Worm (Caenorhabditis elegans) whole organism, L1 larva: ENCODE results near the gene got-2.2.

Experiments
- blmp-1 ChIP-seq: fragments of 150-350 bp; optimal IDR thresholded peaks from 2 replicates; lab custom pipeline; 2014; ENCODE audit warnings: missing biosample characterization, missing genetic modification characterization
- ceh-82 ChIP-seq, 3 experiments: fragments of 150-350 bp in 1 of 3; sonication (generic microtip) in 2 of 3; optimal IDR thresholded peaks; 2 replicates each; lab custom pipeline; 2014 to 2017; ENCODE audit warnings: missing biosample characterization in 3 of 3, missing genetic modification characterization in 3 of 3
- ces-1 ChIP-seq: fragments of 150-350 bp; optimal IDR thresholded peaks from 2 replicates; lab custom pipeline; 2014; ENCODE audit warnings: missing biosample characterization, missing genetic modification reagents, missing genetic modification characterization
- dpl-1 ChIP-seq, 3 experiments: fragments of 150-350 bp in 2 of 3; sonication (generic microtip) in 1 of 3; optimal IDR thresholded peaks; 2 replicates each; lab custom pipeline; 2014 to 2017; ENCODE audit warnings: missing biosample characterization in 3 of 3, missing genetic modification characterization in 3 of 3, missing genetic modification reagents in 3 of 3
- dsc-1 ChIP-seq: sonication (generic microtip); optimal IDR thresholded peaks from 2 replicates; lab custom pipeline; 2016; ENCODE audit warnings: mild to moderate bottlenecking, missing genetic modification characterization, missing compliant biosample characterization
- efl-1 ChIP-seq, 4 experiments: fragments of 150-350 bp; optimal IDR thresholded peaks in 3 of 4; peaks in 1 of 4; 1 replicate in 1 of 4; 2 replicates in 3 of 4; lab custom pipeline; 2014; ENCODE audit warnings: missing biosample characterization in 2 of 4, missing genetic modification characterization in 2 of 4, missing genetic modification reagents in 2 of 4
- egl-27 ChIP-seq, 2 experiments: fragments of 150-350 bp in 1 of 2; sonication (generic microtip); optimal IDR thresholded peaks; 3 replicates each; lab custom pipeline; 2017 to 2018; ENCODE audit warnings: missing biosample characterization in 2 of 2, missing genetic modification characterization in 2 of 2, missing genetic modification reagents in 2 of 2
- elt-2 ChIP-seq: sonication (generic microtip); optimal IDR thresholded peaks from 2 replicates; lab custom pipeline; 2016; ENCODE audit warnings: missing genetic modification characterization, mild to moderate bottlenecking, inconsistent platforms, missing compliant biosample characterization, missing genetic modification reagents
- elt-3 ChIP-seq, 6 experiments: fragments of 150-350 bp in 1 of 6; sonication (generic microtip); optimal IDR thresholded peaks; 2 replicates each; lab custom pipeline; 2017 to 2018; ENCODE audit warnings: missing biosample characterization in 6 of 6, missing genetic modification characterization in 6 of 6, inconsistent platforms in 1 of 6
- fos-1 ChIP-seq: fragments of 150-350 bp; optimal IDR thresholded peaks from 2 replicates; lab custom pipeline; 2014; ENCODE audit warnings: missing biosample characterization, missing genetic modification characterization
- hlh-17 ChIP-seq: fragments of 200-800 bp; sonication (Bioruptor generic); optimal IDR thresholded peaks from 2 replicates; lab custom pipeline; 2018; ENCODE audit warnings: missing genetic modification characterization, mild to moderate bottlenecking, missing compliant biosample characterization, moderate library complexity, borderline replicate concordance
- hpl-2 ChIP-seq: fragments of 150-350 bp; optimal IDR thresholded peaks from 2 replicates; lab custom pipeline; 2014; ENCODE audit warnings: missing biosample characterization, missing genetic modification reagents, missing genetic modification characterization
- jun-1 ChIP-seq: fragments of 150-350 bp; optimal IDR thresholded peaks from 2 replicates; lab custom pipeline; 2014; ENCODE audit warnings: missing biosample characterization, missing genetic modification reagents, missing genetic modification characterization
- lin-14 ChIP-seq: fragments of 200-800 bp; sonication (Bioruptor generic); optimal IDR thresholded peaks from 2 replicates; lab custom pipeline; 2018; ENCODE audit warnings: mild to moderate bottlenecking, missing genetic modification characterization, moderate library complexity, missing compliant biosample characterization
- lin-35 ChIP-seq, 2 experiments: fragments of 150-350 bp; optimal IDR thresholded peaks; 2 replicates each; lab custom pipeline; 2014; ENCODE audit warnings: missing biosample characterization in 2 of 2, missing genetic modification characterization in 2 of 2, missing genetic modification reagents in 2 of 2
- lir-3 ChIP-seq: sonication (generic microtip); optimal IDR thresholded peaks from 2 replicates; lab custom pipeline; 2016; ENCODE audit warnings: mild to moderate bottlenecking, missing genetic modification characterization, moderate library complexity, missing compliant biosample characterization; ENCODE audit not compliant: poor library complexity
- lsy-2 ChIP-seq, 2 experiments: fragments of 150-350 bp; optimal IDR thresholded peaks; 2 replicates each; lab custom pipeline; 2014; ENCODE audit warnings: missing biosample characterization in 2 of 2, missing genetic modification characterization in 2 of 2
- mab-9 ChIP-seq: fragments of 200-800 bp; sonication (Bioruptor generic); IDR thresholded peaks from 2 replicates; pipeline ENCODE4 v1.3.6; 2022; ENCODE audit warnings: missing genetic modification reagents, missing genetic modification characterization, missing compliant biosample characterization
- mdl-1 ChIP-seq, 2 experiments: fragments of 150-350 bp; optimal IDR thresholded peaks; 2 replicates each; lab custom pipeline; 2014 to 2017; ENCODE audit warnings: missing biosample characterization in 2 of 2, missing genetic modification characterization in 2 of 2, inconsistent platforms in 1 of 2
- mep-1 ChIP-seq: fragments of 150-350 bp; optimal IDR thresholded peaks from 2 replicates; lab custom pipeline; 2014; ENCODE audit warnings: missing biosample characterization, missing genetic modification characterization
- nhr-11 ChIP-seq: fragments of 150-350 bp; optimal IDR thresholded peaks from 2 replicates; lab custom pipeline; 2014; ENCODE audit warnings: missing biosample characterization, missing genetic modification characterization
- nhr-19 ChIP-seq: fragments of 200-800 bp; sonication (Bioruptor generic); conservative IDR thresholded peaks from 2 replicates; pipeline ENCODE4 v1.3.6; 2022; ENCODE audit warnings: missing genetic modification characterization, missing compliant biosample characterization
- nhr-20 ChIP-seq: sonication (generic microtip); optimal IDR thresholded peaks from 2 replicates; lab custom pipeline; 2016; ENCODE audit warnings: mild to moderate bottlenecking, missing genetic modification characterization, missing compliant biosample characterization
- nhr-237 ChIP-seq: fragments of 150-350 bp; optimal IDR thresholded peaks from 2 replicates; lab custom pipeline; 2014; ENCODE audit warnings: missing biosample characterization, missing genetic modification characterization
- nhr-47 ChIP-seq: sonication (generic microtip); optimal IDR thresholded peaks from 2 replicates; lab custom pipeline; 2016; ENCODE audit warnings: mild to moderate bottlenecking, missing genetic modification characterization, moderate library complexity, missing compliant biosample characterization
- nhr-71 ChIP-seq: sonication (generic microtip); optimal IDR thresholded peaks from 2 replicates; lab custom pipeline; 2016; ENCODE audit warnings: mild to moderate bottlenecking, missing genetic modification characterization, moderate library complexity, missing compliant biosample characterization
- nhr-76 ChIP-seq: sonication (generic microtip); optimal IDR thresholded peaks from 2 replicates; lab custom pipeline; 2017; ENCODE audit warnings: missing biosample characterization, missing genetic modification characterization
- nhr-77 ChIP-seq: fragments of 150-350 bp; optimal IDR thresholded peaks from 2 replicates; lab custom pipeline; 2014; ENCODE audit warnings: missing biosample characterization, missing genetic modification characterization
- nhr-85 ChIP-seq: sonication (generic microtip); peaks from one replicate; lab custom pipeline; 2016; ENCODE audit warnings: missing genetic modification characterization, inconsistent platforms, missing compliant biosample characterization
- nhr-90 ChIP-seq: sonication (generic microtip); optimal IDR thresholded peaks from 2 replicates; lab custom pipeline; 2016; ENCODE audit warnings: mild to moderate bottlenecking, missing genetic modification characterization, missing compliant biosample characterization; ENCODE audit not compliant: poor library complexity
- pag-3 ChIP-seq: sonication (generic microtip); optimal IDR thresholded peaks from 2 replicates; lab custom pipeline; 2017; ENCODE audit warnings: missing genetic modification characterization, mild to moderate bottlenecking, missing compliant biosample characterization, antibody characterized with exemption, borderline replicate concordance; ENCODE audit not compliant: insufficient read depth
- rnt-1 ChIP-seq: sonication (generic microtip); optimal IDR thresholded peaks from 2 replicates; lab custom pipeline; 2016; ENCODE audit warnings: mild to moderate bottlenecking, missing genetic modification characterization, moderate library complexity, missing compliant biosample characterization
- skn-1 ChIP-seq: fragments of 150-350 bp; optimal IDR thresholded peaks from 2 replicates; lab custom pipeline; 2014; ENCODE audit warnings: missing biosample characterization, missing genetic modification characterization
- snu-23 ChIP-seq: sonication (generic microtip); optimal IDR thresholded peaks from 2 replicates; lab custom pipeline; 2016; ENCODE audit warnings: missing genetic modification characterization, missing compliant biosample characterization
- swsn-7 ChIP-seq: sonication (generic microtip); optimal IDR thresholded peaks from 2 replicates; lab custom pipeline; 2016; ENCODE audit warnings: missing genetic modification characterization, missing compliant biosample characterization
- tbx-2 ChIP-seq: sonication (generic microtip); optimal IDR thresholded peaks from 2 replicates; lab custom pipeline; 2016; ENCODE audit warnings: missing genetic modification characterization, missing compliant biosample characterization
- unc-130 ChIP-seq: fragments of 150-350 bp; optimal IDR thresholded peaks from 2 replicates; lab custom pipeline; 2017; ENCODE audit warnings: missing biosample characterization, missing genetic modification characterization, inconsistent platforms
- unc-62 ChIP-seq: fragments of 150-350 bp; optimal IDR thresholded peaks from 2 replicates; lab custom pipeline; 2014; ENCODE audit warnings: missing biosample characterization, missing genetic modification reagents, missing genetic modification characterization
- vab-15 ChIP-seq: sonication (generic microtip); optimal IDR thresholded peaks from 2 replicates; lab custom pipeline; 2017; ENCODE audit warnings: missing genotype, mild to moderate bottlenecking, missing genetic modification characterization, missing compliant biosample characterization
- xbp-1 ChIP-seq: sonication (generic microtip); optimal IDR thresholded peaks from 2 replicates; lab custom pipeline; 2016; ENCODE audit warnings: missing genetic modification characterization, missing compliant biosample characterization
- zip-4 ChIP-seq: fragments of 200-800 bp; sonication (Bioruptor generic); optimal IDR thresholded peaks from 2 replicates; lab custom pipeline; 2018; ENCODE audit warnings: mild to moderate bottlenecking, missing genetic modification characterization, moderate library complexity, missing compliant biosample characterization
- ztf-4 ChIP-seq: fragments of 150-350 bp; optimal IDR thresholded peaks from 2 replicates; lab custom pipeline; 2014; ENCODE audit warnings: missing biosample characterization, missing genetic modification characterization

Gene got-2.2

DNA sequence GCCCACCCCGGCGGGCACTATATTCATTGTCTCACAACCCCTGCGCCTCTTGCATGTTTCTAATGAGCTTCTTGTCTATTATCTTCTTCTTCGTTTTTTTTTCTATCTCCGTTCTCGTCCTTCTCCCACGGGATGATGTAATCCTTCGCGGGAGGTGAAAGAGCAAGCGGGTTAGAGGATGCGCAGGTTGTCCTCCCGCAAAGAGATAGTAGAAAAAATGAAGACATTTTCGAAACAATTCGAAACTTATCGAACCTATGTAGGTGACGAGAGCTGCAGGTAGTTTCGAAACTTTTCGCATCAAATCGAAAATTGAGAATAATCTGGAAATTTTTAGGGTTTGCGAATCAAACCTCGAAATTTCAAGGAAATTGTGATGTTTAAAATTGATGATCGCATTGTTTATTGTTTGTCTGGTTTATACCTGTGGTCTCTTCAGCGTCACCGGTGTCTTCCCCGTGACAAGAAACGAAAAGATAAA is 9.5 kb downstream of the got-2.2 start:
- TF ChIP-seq lin-35 (GFP tag; optimal IDR thresholded peaks at IDR 0.05; lab: Kevin White, UChicago) (peak in 1 of 2 experiments; percentile 64), nhr-90 (tag; lab: Kevin White, UChicago) (peak; percentile 76), hlh-17 (GFP tag; lab: Kevin White, UChicago) (no peak), nhr-237 (tag; lab: Kevin White, UChicago) (peak; percentile 15), swsn-7 (peak; percentile 56), nhr-77 (tag; lab: Kevin White, UChicago) (peak; percentile 83), dsc-1 (tag; lab: Kevin White, UChicago) (peak; percentile 54), fos-1 (tag; lab: Kevin White, UChicago) (no peak), ces-1 (GFP tag; lab: Kevin White, UChicago) (no peak), mab-9 (GFP tag; lab: Robert Waterston, UW) (no peak), nhr-76 (tag; lab: Kevin White, UChicago) (no peak), mdl-1 (tag; optimal IDR thresholded peaks at IDR 0.05; lab: Kevin White, UChicago) (peak in 1 of 2 experiments; percentile 60), rnt-1 (tag; lab: Kevin White, UChicago) (peak; percentile 82), zip-4 (peak; percentile 18), hpl-2 (GFP tag; lab: Kevin White, UChicago) (no peak), efl-1 (optimal IDR thresholded peaks at IDR 0.05; lab: Kevin White, UChicago) (peak; percentile 9 to 18), efl-1 (GFP tag; optimal IDR thresholded peaks at IDR 0.05 in 1 of 2; lab: Kevin White, UChicago) (peak; percentile 5 to 93), elt-3 (tag; optimal IDR thresholded peaks at IDR 0.05; lab: Kevin White, UChicago) (peak in 4 of 6 experiments; percentile 62 to 92 (median 76)), nhr-47 (peak; percentile 52), unc-62 (GFP tag; lab: Kevin White, UChicago) (no peak), skn-1 (tag; lab: Kevin White, UChicago) (peak; percentile 33), nhr-20 (tag; lab: Kevin White, UChicago) (peak; percentile 84), mep-1 (tag; lab: Kevin White, UChicago) (peak; percentile 84), lin-14 (GFP tag; lab: Kevin White, UChicago) (peak; percentile 92), nhr-11 (tag; lab: Kevin White, UChicago) (peak; percentile 34), dpl-1 (GFP tag; optimal IDR thresholded peaks at IDR 0.05; lab: Kevin White, UChicago) (peak in 1 of 3 experiments; percentile 60), vab-15 (no peak), ceh-82 (tag; optimal IDR thresholded peaks at IDR 0.05; lab: Kevin White, UChicago) (peak; percentile 47 to 54 (median 49)), snu-23 (GFP tag; lab: Kevin White, UChicago) (peak; percentile 77), nhr-71 (peak; percentile 89), xbp-1 (tag; lab: Kevin White, UChicago) (peak; percentile 54), unc-130 (peak; percentile 58), nhr-85 (tag; lab: Kevin White, UChicago) (peak; percentile 97), elt-2 (peak; percentile 50), egl-27 (tag; optimal IDR thresholded peaks at IDR 0.05; lab: Kevin White, UChicago) (peak; percentile 4 to 47), blmp-1 (peak; percentile 72), jun-1 (tag; lab: Kevin White, UChicago) (peak; percentile 47), tbx-2 (peak; percentile 68), ztf-4 (tag; lab: Kevin White, UChicago) (no peak), lsy-2 (tag; optimal IDR thresholded peaks at IDR 0.05; lab: Kevin White, UChicago) (peak; percentile 11 to 47), nhr-19 (GFP tag; lab: Robert Waterston, UW) (peak; percentile 51), pag-3 (tag; lab: Kevin White, UChicago) (peak; percentile 33), lir-3 (no peak)
